Fruit fly (Drosophila melanogaster) whole organism, wandering third instar larva: ENCODE measurements around the gene CG8641.

Source experiments
- Abd-B ChIP-seq: fragments of >200 bp; optimal IDR thresholded peaks from 2 replicates; lab custom pipeline; 2017; ENCODE audit warnings: missing biosample characterization, missing genetic modification characterization
- Dfd ChIP-seq: fragments of >200 bp; optimal IDR thresholded peaks from 2 replicates; lab custom pipeline; 2017; ENCODE audit warnings: missing biosample characterization, missing genetic modification characterization
- GATAd ChIP-seq: sonication (Bioruptor generic); optimal IDR thresholded peaks from 2 replicates; lab custom pipeline; 2016; ENCODE audit warnings: missing biosample characterization, missing genetic modification characterization
- Hnf4 ChIP-seq: fragments of 200-800 bp; sonication (Bioruptor generic); optimal IDR thresholded peaks from 2 replicates; lab custom pipeline; 2016; ENCODE audit warnings: missing biosample characterization, mild to moderate bottlenecking, missing genetic modification characterization
- Myc ChIP-seq: fragments of >200 bp; optimal IDR thresholded peaks from 2 replicates; lab custom pipeline; 2017
- Vsx2 ChIP-seq: fragments of 200-300, 225-300 bp; sonication (Bioruptor generic); optimal IDR thresholded peaks from 2 replicates; lab custom pipeline; 2018; ENCODE audit warnings: missing biosample characterization, missing genetic modification characterization; ENCODE audit not compliant: partially characterized antibody
- sv ChIP-seq: fragments of 200-800 bp; sonication (Bioruptor generic); optimal IDR thresholded peaks from 3 replicates; lab custom pipeline; 2016; ENCODE audit warnings: missing biosample characterization, missing genetic modification characterization

DNA sequence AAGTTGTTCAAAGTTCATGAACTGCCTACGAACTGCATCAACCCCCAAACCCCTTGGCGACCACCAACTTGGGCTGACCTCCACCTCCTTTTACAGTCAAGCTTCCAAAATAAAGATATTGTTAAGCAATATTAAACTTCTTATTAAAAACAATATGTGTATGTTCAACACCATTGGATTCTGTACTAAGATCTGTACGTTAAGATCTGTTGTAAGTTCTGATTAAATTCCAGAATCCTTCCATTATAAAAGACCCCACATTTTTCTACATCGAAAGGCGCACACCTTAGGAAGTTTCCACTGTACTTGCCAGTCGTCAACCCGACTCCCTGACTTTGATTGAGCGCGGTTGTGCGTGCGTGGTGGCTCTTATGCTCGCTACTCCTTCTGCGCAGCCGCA is 35.7 kb upstream of the CG8641 start:
- TF ChIP-seq GATAd (GFP tag; lab: Kevin White, UChicago) (no peak), Abd-B (GFP tag; lab: Kevin White, UChicago) (no peak), Vsx2 (GFP tag; lab: Kevin White, UChicago) (no peak), Myc (lab: Kevin White, UChicago) (no peak), Hnf4 (GFP tag; lab: Kevin White, UChicago) (no peak), Dfd (GFP tag; lab: Kevin White, UChicago) (no peak), sv (GFP tag; lab: Kevin White, UChicago) (no peak)
